Fruit fly (Drosophila melanogaster): ENCODE data around the gene CG14322.
A peak's percentile ranks its signal among the peaks of the same experiment; 100 is the strongest.

CG14322 gene

dm6 chr3R:17617976-17618308 lies 29.5 kb upstream of the CG14322 start (continued):
- TF ChIP-seq H2.0 (GFP tag; IDR thresholded peaks at IDR 0.05) (no peak), Dbx (GFP tag; IDR thresholded peaks at IDR 0.05) (no peak), Bteb2 (GFP tag; optimal IDR thresholded peaks at IDR 0.05) (no peak), Scr (GFP tag; IDR thresholded peaks at IDR 0.05; ENCODE audit: partially characterized antibody) (peak; percentile 78), disco-r (GFP tag; optimal IDR thresholded peaks at IDR 0.05) (no peak), CG3065 (GFP tag; optimal IDR thresholded peaks at IDR 0.05) (no peak), CG7928 (GFP tag; optimal IDR thresholded peaks at IDR 0.05) (no peak), CG9437 (GFP tag; optimal IDR thresholded peaks at IDR 0.05) (no peak), maf-S (GFP tag; optimal IDR thresholded peaks at IDR 0.05) (no peak), CG12744 (GFP tag; optimal IDR thresholded peaks at IDR 0.05) (no peak), Lim3 (GFP tag; IDR thresholded peaks at IDR 0.05) (no peak), CG8089 (GFP tag; optimal IDR thresholded peaks at IDR 0.05) (no peak), h (optimal IDR thresholded peaks at IDR 0.05) (no peak), Hsf (GFP tag; optimal IDR thresholded peaks at IDR 0.05) (no peak), Xbp1 (GFP tag; optimal IDR thresholded peaks at IDR 0.05) (no peak), HmgZ (tag; optimal IDR thresholded peaks at IDR 0.05) (no peak), MESR4 (GFP tag; optimal IDR thresholded peaks at IDR 0.05) (no peak), gce (GFP tag; IDR thresholded peaks at IDR 0.05) (no peak), zen2 (GFP tag; IDR thresholded peaks at IDR 0.05; ENCODE audit: partially characterized antibody) (peak; percentile 56; the same call in 2 of the 3 replicates), zf30C (GFP tag; optimal IDR thresholded peaks at IDR 0.05) (no peak), gsb (GFP tag; IDR thresholded peaks at IDR 0.05) (no peak), CG11247 (GFP tag; IDR thresholded peaks at IDR 0.05) (no peak), yki (optimal IDR thresholded peaks at IDR 0.05) (no peak), ssp (GFP tag; IDR thresholded peaks at IDR 0.05) (no peak), Atf3 (GFP tag; optimal IDR thresholded peaks at IDR 0.05) (no peak), da (GFP tag; optimal IDR thresholded peaks at IDR 0.05) (no peak), CG7786 (GFP tag; optimal IDR thresholded peaks at IDR 0.05) (no peak), tap (tag; optimal IDR thresholded peaks at IDR 0.05) (no peak), Eip74EF (GFP tag; optimal IDR thresholded peaks at IDR 0.05) (peak in 1 of 2 experiments; percentile 38), HHEX (GFP tag; optimal IDR thresholded peaks at IDR 0.05) (no peak), CG3726 (GFP tag; IDR thresholded peaks at IDR 0.05) (no peak), trh (GFP tag; optimal IDR thresholded peaks at IDR 0.05) (no peak), CG1832 (GFP tag; optimal IDR thresholded peaks at IDR 0.05) (no peak), sna (GFP tag; IDR thresholded peaks at IDR 0.05; ENCODE audit: partially characterized antibody) (peak; percentile 78; the same call in 1 of the 2 replicates), CG7963 (GFP tag; IDR thresholded peaks at IDR 0.05; ENCODE audit: partially characterized antibody) (peak; percentile 84), lmd (GFP tag; IDR thresholded peaks at IDR 0.05) (no peak), pfk (GFP tag; optimal IDR thresholded peaks at IDR 0.05) (no peak), CG8924 (tag; optimal IDR thresholded peaks at IDR 0.05) (no peak), nom (GFP tag; optimal IDR thresholded peaks at IDR 0.05) (peak; percentile 47), CG14965 (GFP tag; optimal IDR thresholded peaks at IDR 0.05; ENCODE audit: borderline replicate concordance) (no peak), CG10267 (tag; optimal IDR thresholded peaks at IDR 0.05) (no peak), pros (GFP tag; optimal IDR thresholded peaks at IDR 0.05) (no peak), jigr1 (GFP tag; IDR thresholded peaks at IDR 0.05) (no peak), CG43689 (GFP tag; IDR thresholded peaks at IDR 0.05) (no peak), CG4424 (GFP tag; optimal IDR thresholded peaks at IDR 0.05) (no peak), sens (GFP tag) (peak; percentile 57), Aef1 (GFP tag; IDR thresholded peaks at IDR 0.05) (no peak), Ets97D (GFP tag; optimal IDR thresholded peaks at IDR 0.05) (no peak), sob (GFP tag; IDR thresholded peaks at IDR 0.05) (no peak), nerfin-2 (GFP tag; IDR thresholded peaks at IDR 0.05; ENCODE audit: partially characterized antibody) (peak; percentile 82), CG17802 (tag; optimal IDR thresholded peaks at IDR 0.05) (no peak), CG11085 (GFP tag; IDR thresholded peaks at IDR 0.05) (no peak), CG10274 (GFP tag; optimal IDR thresholded peaks at IDR 0.05) (no peak)
